Fruit fly (Drosophila melanogaster): ENCODE results near the gene CG17652.

CG17652 gene

DNA sequence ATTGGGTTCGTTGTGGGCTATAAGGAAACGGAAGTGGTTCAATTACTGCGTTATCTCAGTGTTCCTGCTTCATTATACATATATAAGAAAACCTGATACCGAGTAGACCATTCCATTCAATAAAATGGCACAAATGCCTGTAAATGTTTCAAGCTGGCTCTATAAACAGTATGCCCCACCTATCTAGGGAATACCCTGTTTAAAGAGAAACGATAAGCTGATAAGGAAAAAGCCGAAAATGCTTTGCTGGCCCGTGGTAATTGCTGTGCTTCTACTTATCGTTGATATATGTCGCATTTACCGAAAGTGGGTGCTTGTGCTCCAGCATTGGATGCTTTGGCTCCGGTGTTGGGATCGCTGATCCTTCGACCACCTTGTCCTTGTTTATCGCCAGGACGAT lies 22.8 kb downstream of the CG17652 start:
- TF ChIP-seq CG32121 (GFP tag; IDR thresholded peaks at IDR 0.05) (no peak), CG17806 (tag; optimal IDR thresholded peaks at IDR 0.05) (no peak), Ets98B (GFP tag; IDR thresholded peaks at IDR 0.05) (no peak), CG9948 (tag; optimal IDR thresholded peaks at IDR 0.05) (no peak), CG4496 (GFP tag; IDR thresholded peaks at IDR 0.05) (no peak), fd96Ca (GFP tag; IDR thresholded peaks at IDR 0.05) (no peak), CG12605 (GFP tag; IDR thresholded peaks at IDR 0.05) (no peak), CG13204 (GFP tag; optimal IDR thresholded peaks at IDR 0.05) (no peak), EcR (GFP tag; optimal IDR thresholded peaks at IDR 0.05) (no peak), D1 (tag; optimal IDR thresholded peaks at IDR 0.05) (no peak), Snoo (tag; optimal IDR thresholded peaks at IDR 0.05) (no peak), CG14655 (GFP tag; optimal IDR thresholded peaks at IDR 0.05) (no peak), CG34367 (tag; optimal IDR thresholded peaks at IDR 0.05) (no peak), CG10348 (GFP tag; IDR thresholded peaks at IDR 0.05) (no peak)

dm6 chr2L:1708110-1708509 lies 24.0 kb downstream of the CG17652 start:
- TF ChIP-seq CG15710 (tag; optimal IDR thresholded peaks at IDR 0.05), result no peak
- TF ChIP-seq D1 (tag; optimal IDR thresholded peaks at IDR 0.05), result no peak
- TF ChIP-seq fd96Ca (GFP tag; IDR thresholded peaks at IDR 0.05), result no peak
- TF ChIP-seq CG12605 (GFP tag; IDR thresholded peaks at IDR 0.05), result no peak
- TF ChIP-seq CG8159 (tag; optimal IDR thresholded peaks at IDR 0.05), result no peak
- no peak for TF ChIP-seq Pif1A (GFP tag; optimal IDR thresholded peaks at IDR 0.05)
- TF ChIP-seq rn (GFP tag; IDR thresholded peaks at IDR 0.05), result no peak
- no peak for TF ChIP-seq CG9948 (tag; optimal IDR thresholded peaks at IDR 0.05)
- no peak for TF ChIP-seq gl (tag; optimal IDR thresholded peaks at IDR 0.05)
- TF ChIP-seq EcR (GFP tag; optimal IDR thresholded peaks at IDR 0.05), result no peak
- no peak for TF ChIP-seq CG14655 (GFP tag; optimal IDR thresholded peaks at IDR 0.05)

dm6 chr2L:1706961-1707360 lies 25.2 kb downstream of the CG17652 start:
- no peak for TF ChIP-seq CG4496 (GFP tag; IDR thresholded peaks at IDR 0.05)
- no peak for TF ChIP-seq CG8301 (tag; optimal IDR thresholded peaks at IDR 0.05)
- no peak for TF ChIP-seq Pif1B (GFP tag; optimal IDR thresholded peaks at IDR 0.05)
- no peak for TF ChIP-seq CG17806 (tag; optimal IDR thresholded peaks at IDR 0.05)
- TF ChIP-seq Ets98B (GFP tag; IDR thresholded peaks at IDR 0.05), result no peak
- no peak for TF ChIP-seq CG8159 (tag; optimal IDR thresholded peaks at IDR 0.05)

dm6 chr2L:1704746-1705145 lies 27.4 kb downstream of the CG17652 start, which contains the start of gene cpb:
cpb (plus strand) TSS chr2L:1704902.
- TF ChIP-seq D1 (tag; optimal IDR thresholded peaks at IDR 0.05), result no peak
- no peak for TF ChIP-seq fd96Ca (GFP tag; IDR thresholded peaks at IDR 0.05)
- no peak for TF ChIP-seq CG34367 (tag; optimal IDR thresholded peaks at IDR 0.05)
- no peak for TF ChIP-seq Ets98B (GFP tag; IDR thresholded peaks at IDR 0.05)
- TF ChIP-seq CG9948 (tag; optimal IDR thresholded peaks at IDR 0.05), result no peak
- no peak for TF ChIP-seq CG12605 (GFP tag; IDR thresholded peaks at IDR 0.05)
- TF ChIP-seq CG8301 (tag; optimal IDR thresholded peaks at IDR 0.05), result no peak

- no peak for TF ChIP-seq Ets98B (GFP tag; IDR thresholded peaks at IDR 0.05)
Measured at dm6 chr2L:1696269-1696668, 35.9 kb downstream of the CG17652 start.

DNA sequence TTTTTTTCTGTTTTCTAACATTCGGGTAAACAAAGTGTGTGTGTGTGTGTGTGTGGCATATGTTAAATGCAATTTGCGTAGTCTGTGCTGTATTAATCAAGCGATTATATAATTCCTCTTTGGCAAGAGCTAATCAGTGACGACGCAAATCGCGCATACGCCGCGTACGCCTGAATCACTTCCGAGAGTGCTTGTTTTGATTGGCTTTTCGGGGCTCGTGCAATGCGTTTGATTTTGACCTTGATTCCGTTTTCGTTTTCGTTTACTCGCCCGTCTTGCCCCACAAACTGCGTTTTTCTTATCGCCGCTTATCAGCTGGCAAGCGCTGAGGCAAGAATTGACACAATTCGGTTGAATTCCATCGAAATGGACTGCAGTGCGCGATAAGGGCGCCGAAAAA lies 39.3 kb downstream of the CG17652 start:
- TF ChIP-seq CG10348 (GFP tag; IDR thresholded peaks at IDR 0.05) (no peak), CG34367 (tag; optimal IDR thresholded peaks at IDR 0.05) (no peak), Pif1B (GFP tag; optimal IDR thresholded peaks at IDR 0.05) (no peak), CG32121 (GFP tag; IDR thresholded peaks at IDR 0.05) (no peak), CG14655 (GFP tag; optimal IDR thresholded peaks at IDR 0.05) (no peak), CG12605 (GFP tag; IDR thresholded peaks at IDR 0.05) (no peak), D1 (tag; optimal IDR thresholded peaks at IDR 0.05) (no peak), EcR (GFP tag; optimal IDR thresholded peaks at IDR 0.05) (no peak), Pif1A (GFP tag; optimal IDR thresholded peaks at IDR 0.05) (no peak), CG4496 (GFP tag; IDR thresholded peaks at IDR 0.05) (no peak), CG8301 (tag; optimal IDR thresholded peaks at IDR 0.05) (no peak), Ets98B (GFP tag; IDR thresholded peaks at IDR 0.05) (no peak)
